Fruit fly (Drosophila melanogaster) whole organism, embryonic: ENCODE data around the gene Nasp.
A peak's percentile ranks its signal among the peaks of the same experiment; 100 is the strongest.

Source experiments
- ATbp ChIP-seq: fragments of 200-800 bp; sonication (Bioruptor generic); optimal IDR thresholded peaks from 2 replicates; lab custom pipeline; 2017; ENCODE audit warnings: missing biosample characterization, mild to moderate bottlenecking, missing genetic modification characterization, missing genetic modification reagents
- Blimp-1 ChIP-seq: fragments of 200-800 bp; sonication (Bioruptor generic); optimal IDR thresholded peaks from 3 replicates; lab custom pipeline; 2018; ENCODE audit warnings: missing biosample characterization, missing genetic modification characterization, mild to moderate bottlenecking, moderate library complexity, missing genetic modification reagents
- CG10274 ChIP-seq: fragments of 200-800 bp; sonication (Bioruptor generic); optimal IDR thresholded peaks from 3 replicates; lab custom pipeline; 2017; ENCODE audit warnings: missing biosample characterization, mild to moderate bottlenecking, missing genetic modification characterization
- CG10366 ChIP-seq: fragments of 200-800 bp; sonication (Bioruptor generic); IDR thresholded peaks from 2 replicates; pipeline ENCODE4 v1.3.6; 2022; ENCODE audit warnings: missing biosample characterization, missing genetic modification characterization
- CG10654 ChIP-seq: fragments of 200-800 bp; sonication (Bioruptor generic); optimal IDR thresholded peaks from 2 replicates; lab custom pipeline; 2016; ENCODE audit warnings: missing biosample characterization, missing genetic modification characterization
- CG11247 ChIP-seq: fragments of 200-800 bp; sonication (Bioruptor generic); IDR thresholded peaks from 2 replicates; pipeline ENCODE4 v1.3.6; 2022; ENCODE audit warnings: missing biosample characterization, missing genetic modification characterization
- CG12219 ChIP-seq: fragments of 200-800 bp; sonication (Bioruptor generic); optimal IDR thresholded peaks from 3 replicates; lab custom pipeline; 2018; ENCODE audit warnings: missing biosample characterization, mild to moderate bottlenecking, missing genetic modification characterization
- CG1233 ChIP-seq: fragments of 200-800 bp; sonication (Bioruptor generic); optimal IDR thresholded peaks from 4 replicates; lab custom pipeline; 2018; ENCODE audit warnings: missing biosample characterization, mild to moderate bottlenecking, missing genetic modification characterization
- CG12391 ChIP-seq: fragments of 200-800 bp; sonication (Bioruptor generic); optimal IDR thresholded peaks from 3 replicates; lab custom pipeline; 2018; ENCODE audit warnings: missing biosample characterization, mild to moderate bottlenecking, missing genetic modification characterization, moderate library complexity
- CG1602 ChIP-seq: fragments of 200-800 bp; sonication (Bioruptor generic); optimal IDR thresholded peaks from 3 replicates; lab custom pipeline; 2016; ENCODE audit warnings: missing biosample characterization, missing genetic modification characterization
- CG17361 ChIP-seq: fragments of 200-800 bp; sonication (Bioruptor generic); IDR thresholded peaks from 3 replicates; pipeline ENCODE4 v1.3.6; 2022; ENCODE audit warnings: missing biosample characterization, missing genetic modification characterization
- CG2678 ChIP-seq: fragments of 200-800 bp; sonication (Bioruptor generic); optimal IDR thresholded peaks from 3 replicates; lab custom pipeline; 2019; ENCODE audit warnings: missing biosample characterization, mild to moderate bottlenecking, missing genetic modification characterization, moderate library complexity
- CG2712 ChIP-seq: fragments of 200-800 bp; optimal IDR thresholded peaks from 3 replicates; lab custom pipeline; 2019; ENCODE audit warnings: missing biosample characterization, mild to moderate bottlenecking, missing genetic modification characterization, moderate library complexity
- CG2889 ChIP-seq: fragments of 200-800 bp; sonication (Bioruptor generic); IDR thresholded peaks from 3 replicates; pipeline ENCODE4 v1.3.6; 2022; ENCODE audit warnings: missing biosample characterization, missing genetic modification characterization
- CG3065 ChIP-seq: fragments of 200-800 bp; sonication (Bioruptor generic); optimal IDR thresholded peaks from 2 replicates; lab custom pipeline; 2016; ENCODE audit warnings: missing biosample characterization, missing genetic modification characterization
- CG32767 ChIP-seq: fragments of 200-800 bp; sonication (Bioruptor generic); IDR thresholded peaks from 2 replicates; pipeline ENCODE4 v1.3.6; 2022; ENCODE audit warnings: missing biosample characterization, missing genetic modification characterization
- CG4360 ChIP-seq: fragments of 200-800 bp; sonication (Bioruptor generic); IDR thresholded peaks from 2 replicates; pipeline ENCODE4 v1.3.6; 2022; ENCODE audit warnings: missing biosample characterization, missing genetic modification characterization
- CG6254 ChIP-seq: fragments of 200-800 bp; sonication (Bioruptor generic); optimal IDR thresholded peaks from 3 replicates; lab custom pipeline; 2017; ENCODE audit warnings: mild to moderate bottlenecking, missing biosample characterization, missing genetic modification reagents, missing genetic modification characterization
- CG6689 ChIP-seq: fragments of 200-800 bp; sonication (Bioruptor generic); IDR thresholded peaks from 2 replicates; pipeline ENCODE4 v1.3.6; 2022; ENCODE audit warnings: missing biosample characterization, missing genetic modification characterization
- CG7357 ChIP-seq: fragments of 200-800 bp; sonication (Bioruptor generic); IDR thresholded peaks from 3 replicates; pipeline ENCODE4 v1.3.6; 2022; ENCODE audit warnings: missing biosample characterization, missing genetic modification characterization
- CG7556 ChIP-seq: fragments of 200-800 bp; sonication (Bioruptor generic); optimal IDR thresholded peaks from 2 replicates; lab custom pipeline; 2017; ENCODE audit warnings: missing biosample characterization, mild to moderate bottlenecking, missing genetic modification characterization
- Dek ChIP-seq: fragments of 200-800 bp; sonication (Bioruptor generic); optimal IDR thresholded peaks from 3 replicates; lab custom pipeline; 2019; ENCODE audit warnings: missing biosample characterization, mild to moderate bottlenecking, missing genetic modification characterization, moderate library complexity
- Doc3 ChIP-seq: fragments of 200-800 bp; sonication (Bioruptor generic); IDR thresholded peaks from 3 replicates; pipeline ENCODE4 v1.3.6; 2022; ENCODE audit warnings: missing biosample characterization, missing genetic modification characterization; ENCODE audit not compliant: partially characterized antibody
- Drgx ChIP-seq: fragments of 200-800 bp; sonication (Bioruptor generic); IDR thresholded peaks from 2 replicates; pipeline ENCODE4 v1.3.6; 2022; ENCODE audit warnings: missing biosample characterization, missing genetic modification characterization
- E2f1 ChIP-seq: fragments of 200-800 bp; sonication (Bioruptor generic); IDR thresholded peaks from 2 replicates; pipeline ENCODE4 v1.3.6; 2022; ENCODE audit warnings: missing biosample characterization, missing genetic modification characterization
- E2f2 ChIP-seq: fragments of 200-800 bp; sonication (Bioruptor generic); IDR thresholded peaks from 2 replicates; pipeline ENCODE4 v1.3.6; 2022; ENCODE audit warnings: missing biosample characterization, missing genetic modification characterization
- Gug ChIP-seq: fragments of 200-800 bp; sonication (Bioruptor generic); IDR thresholded peaks from 4 replicates; pipeline ENCODE4 v1.3.6; 2022; ENCODE audit warnings: missing biosample characterization, missing genetic modification characterization
- HHEX ChIP-seq: fragments of 200-800 bp; sonication (Bioruptor generic); optimal IDR thresholded peaks from 3 replicates; lab custom pipeline; 2017; ENCODE audit warnings: missing biosample characterization, mild to moderate bottlenecking, missing genetic modification characterization, missing genetic modification reagents
- Jarid2 ChIP-seq: fragments of 200-800 bp; sonication (Bioruptor generic); optimal IDR thresholded peaks from 3 replicates; lab custom pipeline; 2017; ENCODE audit warnings: mild to moderate bottlenecking, missing biosample characterization, missing genetic modification reagents, missing genetic modification characterization
- Med ChIP-seq: fragments of 200-800 bp; sonication (Bioruptor generic); peaks from one replicate; lab custom pipeline; 2016; ENCODE audit warnings: missing biosample characterization, missing genetic modification characterization, mild to moderate bottlenecking, inconsistent platforms, moderate library complexity
- NfI ChIP-seq: fragments of 200-800 bp; sonication (Bioruptor generic); optimal IDR thresholded peaks from 3 replicates; lab custom pipeline; 2018; ENCODE audit warnings: missing biosample characterization, mild to moderate bottlenecking, missing genetic modification characterization, moderate library complexity
- Optix ChIP-seq: fragments of 200-800 bp; sonication (Bioruptor generic); IDR thresholded peaks from 3 replicates; pipeline ENCODE4 v1.3.6; 2022; ENCODE audit warnings: missing biosample characterization, missing genetic modification characterization
- Rfx ChIP-seq: fragments of 200-800 bp; sonication (Bioruptor generic); IDR thresholded peaks from 2 replicates; pipeline ENCODE4 v1.3.6; 2022; ENCODE audit warnings: missing biosample characterization, missing genetic modification characterization
- Spps ChIP-seq: fragments of 200-800 bp; sonication (Bioruptor generic); optimal IDR thresholded peaks from 2 replicates; lab custom pipeline; 2018; ENCODE audit warnings: missing biosample characterization, mild to moderate bottlenecking, missing genetic modification characterization
- TFAM ChIP-seq: fragments of 200-800 bp; sonication (Bioruptor generic); optimal IDR thresholded peaks from 2 replicates; lab custom pipeline; 2017; ENCODE audit warnings: missing biosample characterization, missing genetic modification characterization, inconsistent platforms
- ase ChIP-seq: fragments of 200-800 bp; sonication (Bioruptor generic); IDR thresholded peaks from 3 replicates; pipeline ENCODE4 v1.3.6; 2022; ENCODE audit warnings: missing biosample characterization, missing genetic modification characterization
- ci ChIP-seq: fragments of 200-800 bp; sonication (Bioruptor generic); IDR thresholded peaks from 3 replicates; pipeline ENCODE4 v1.3.6; 2022; ENCODE audit warnings: missing biosample characterization, missing genetic modification characterization
- crp ChIP-seq, 2 experiments: fragments of 200-800 bp; sonication (Bioruptor generic); optimal IDR thresholded peaks; 2 replicates in 1 of 2; 3 replicates in 1 of 2; lab custom pipeline; 2017; ENCODE audit warnings: missing biosample characterization in 2 of 2, missing genetic modification characterization in 2 of 2, mild to moderate bottlenecking in 1 of 2, moderate library complexity in 1 of 2
- gce ChIP-seq: fragments of 200-800 bp; sonication (Bioruptor generic); IDR thresholded peaks from 3 replicates; pipeline ENCODE4 v1.3.6; 2022; ENCODE audit warnings: missing biosample characterization, missing genetic modification characterization
- lmd ChIP-seq: fragments of 200-800 bp; sonication (Bioruptor generic); IDR thresholded peaks from 2 replicates; pipeline ENCODE4 v1.3.6; 2022; ENCODE audit warnings: missing biosample characterization, missing genetic modification characterization
- lola ChIP-seq, 3 experiments: fragments of >200 bp in 2 of 3; fragments of 200-800 bp in 1 of 3; sonication (Bioruptor generic) in 1 of 3; optimal IDR thresholded peaks; 2 replicates each; lab custom pipeline; 2017 to 2019; ENCODE audit warnings: missing biosample characterization in 3 of 3, missing genetic modification characterization in 3 of 3, mild to moderate bottlenecking in 1 of 3, moderate library complexity in 1 of 3
- nom ChIP-seq: fragments of 200-800 bp; sonication (Bioruptor generic); optimal IDR thresholded peaks from 2 replicates; lab custom pipeline; 2017; ENCODE audit warnings: missing biosample characterization, missing genetic modification characterization, mild to moderate bottlenecking, moderate library complexity, missing genetic modification reagents
- sens ChIP-seq: fragments of 200-800 bp; sonication (Bioruptor generic); peaks from one replicate; lab custom pipeline; 2016; ENCODE audit warnings: missing biosample characterization, missing genetic modification characterization
- sim ChIP-seq: fragments of 200-800 bp; sonication (Bioruptor generic); IDR thresholded peaks from 2 replicates; pipeline ENCODE4 v1.3.6; 2022; ENCODE audit warnings: missing biosample characterization, missing genetic modification characterization
- sisA ChIP-seq: fragments of 200-800 bp; sonication (Bioruptor generic); IDR thresholded peaks from 2 replicates; pipeline ENCODE4 v1.3.6; 2022; ENCODE audit warnings: missing biosample characterization, missing genetic modification characterization
- sob ChIP-seq: fragments of 200-800 bp; sonication (Bioruptor generic); IDR thresholded peaks from 2 replicates; pipeline ENCODE4 v1.3.6; 2022; ENCODE audit warnings: missing biosample characterization, missing genetic modification characterization
- sr ChIP-seq: fragments of 200-800 bp; sonication (Bioruptor generic); IDR thresholded peaks from 3 replicates; pipeline ENCODE4 v1.3.6; 2022; ENCODE audit warnings: missing biosample characterization, missing genetic modification characterization
- wor ChIP-seq: fragments of 200-800 bp; sonication (Bioruptor generic); IDR thresholded peaks from 2 replicates; pipeline ENCODE4 v1.3.6; 2022; ENCODE audit warnings: missing biosample characterization, missing genetic modification characterization
- zfh1 ChIP-seq: fragments of 200-800 bp; sonication (Bioruptor generic); IDR thresholded peaks from 3 replicates; pipeline ENCODE4 v1.3.6; 2022; ENCODE audit warnings: missing biosample characterization, missing genetic modification characterization

The Nasp gene

dm6 chr3R:8788722-8789400 is 41.3 kb downstream of the Nasp start (continued):
- TF ChIP-seq CG1602 (GFP tag; lab: Kevin White, UChicago) (peak; percentile 43), sr (GFP tag; lab: Robert Waterston, UW) (peak; percentile 73; the same call in 2 of the 3 replicates), CG10274 (GFP tag; lab: Kevin White, UChicago) (no peak), CG12219 (GFP tag; lab: Kevin White, UChicago) (peak; percentile 30), Spps (tag; lab: Kevin White, UChicago) (peak; percentile 30), Drgx (GFP tag; lab: Robert Waterston, UW) (peak; percentile 91), Dek (tag; lab: Kevin White, UChicago) (peak; percentile 21), wor (GFP tag; lab: Robert Waterston, UW) (no peak), nom (GFP tag; lab: Kevin White, UChicago) (no peak), E2f1 (GFP tag; lab: Robert Waterston, UW) (peak; percentile 67), CG7357 (no peak), Med (GFP tag; lab: Kevin White, UChicago) (peak; percentile 13), CG12391 (peak; percentile 43), sisA (GFP tag; lab: Robert Waterston, UW) (peak; percentile 56), CG7556 (peak; percentile 37), CG6254 (GFP tag; lab: Kevin White, UChicago) (peak; percentile 58), CG2712 (tag; lab: Kevin White, UChicago) (peak; percentile 76), sens (GFP tag; lab: Kevin White, UChicago) (peak; percentile 86), CG10654 (peak; percentile 29), E2f2 (0 out of 2 replicates have a peak, but pooled peaks have one; percentile 20), CG32767 (peak; percentile 11; the same call in 1 of the 2 replicates), Blimp-1 (peak; percentile 53), ase (GFP tag; lab: Robert Waterston, UW) (peak; percentile 73; the same call in 2 of the 3 replicates), Jarid2 (peak; percentile 2), CG11247 (peak; percentile 64), ci (GFP tag; lab: Robert Waterston, UW) (peak; percentile 82), CG3065 (no peak), sob (GFP tag; lab: Robert Waterston, UW) (peak; percentile 34; the same call in 1 of the 2 replicates), crp (GFP tag; optimal IDR thresholded peaks at IDR 0.05; lab: Kevin White, UChicago) (no peak), TFAM (GFP tag; lab: Kevin White, UChicago) (no peak), sim (peak; percentile 56; the same call in 1 of the 2 replicates), CG2889 (GFP tag; lab: Robert Waterston, UW) (peak; percentile 15; the same call in 1 of the 3 replicates), Optix (peak; percentile 59; the same call in 1 of the 3 replicates), CG6689 (GFP tag; lab: Robert Waterston, UW) (peak; percentile 75), NfI (GFP tag; lab: Kevin White, UChicago) (peak; percentile 50), gce (GFP tag; lab: Robert Waterston, UW) (peak; percentile 70; the same call in 1 of the 3 replicates), Doc3 (no peak), CG1233 (GFP tag; lab: Kevin White, UChicago) (peak; percentile 5), CG4360 (GFP tag; lab: Robert Waterston, UW) (peak; percentile 55; the same call in 1 of the 2 replicates), CG10366 (peak; percentile 65), zfh1 (GFP tag; lab: Robert Waterston, UW) (peak; percentile 84), Rfx (0 out of 2 replicates have a peak, but pooled peaks have one; percentile 33), CG2678 (tag; lab: Kevin White, UChicago) (peak; percentile 63), HHEX (GFP tag; lab: Kevin White, UChicago) (peak; percentile 1), ATbp (GFP tag; lab: Kevin White, UChicago) (peak; percentile 63), CG17361 (GFP tag; lab: Robert Waterston, UW) (peak; percentile 46; the same call in 1 of the 3 replicates), Gug (peak; percentile 71), lmd (GFP tag; lab: Robert Waterston, UW) (peak; percentile 71), lola (GFP tag; optimal IDR thresholded peaks at IDR 0.05; lab: Kevin White, UChicago) (peak in 1 of 3 experiments; percentile 7)
